Worm (Caenorhabditis elegans) whole organism, L2 larva: Measurements from ENCODE around the gene rpt-3.

Source experiments
- R02D3.7 ChIP-seq: fragments of 150-350 bp; optimal IDR thresholded peaks from 2 replicates; lab custom pipeline; 2014; ENCODE audit warnings: missing biosample characterization, missing genetic modification characterization
- ama-1 ChIP-seq: fragments of 150-350 bp; optimal IDR thresholded peaks from 2 replicates; lab custom pipeline; 2018; ENCODE audit warnings: inconsistent platforms
- elt-3 ChIP-seq: sonication (generic microtip); optimal IDR thresholded peaks from 2 replicates; lab custom pipeline; 2017; ENCODE audit warnings: missing biosample characterization, missing genetic modification characterization
- lin-11 ChIP-seq: fragments of 150-350 bp; sonication (generic microtip); optimal IDR thresholded peaks from 2 replicates; lab custom pipeline; 2014; ENCODE audit warnings: missing biosample characterization, missing genetic modification characterization, inconsistent platforms, mixed read lengths
- nhr-6 ChIP-seq: fragments of 150-350 bp; optimal IDR thresholded peaks from 2 replicates; lab custom pipeline; 2014; ENCODE audit warnings: missing biosample characterization, missing genetic modification characterization
- unc-39 ChIP-seq: fragments of 150-350 bp; optimal IDR thresholded peaks from 2 replicates; lab custom pipeline; 2014; ENCODE audit warnings: missing biosample characterization, missing genetic modification characterization

ce11 chrIII:6463679-6464078 is 25.9 kb upstream of the rpt-3 start, which contains the start of gene dlc-1:
- TF ChIP-seq elt-3 (tag; lab: Kevin White, UChicago) (no peak), lin-11 (no peak), nhr-6 (tag; lab: Kevin White, UChicago) (no peak), R02D3.7 (no peak), unc-39 (no peak), ama-1 (lab: Kevin White, UChicago) (no peak)
